Worm (Caenorhabditis elegans) whole organism, L4/young adult: Measurements from ENCODE around the gene srbc-2.
"Not testable (repeated sequence)": the region's sequence is repeated elsewhere in the genome, so short reads cannot be mapped to it uniquely, and the experiment has no call there.

Source experiments
- W03F9.2 ChIP-seq: fragments of 150-350 bp; optimal IDR thresholded peaks from 2 replicates; lab custom pipeline; 2014; ENCODE audit warnings: missing biosample characterization, missing genetic modification characterization
- dao-5 ChIP-seq: sonication (generic microtip); optimal IDR thresholded peaks from 2 replicates; lab custom pipeline; 2016; ENCODE audit warnings: missing genotype, missing genetic modification characterization, moderate library complexity, missing compliant biosample characterization

DNA sequence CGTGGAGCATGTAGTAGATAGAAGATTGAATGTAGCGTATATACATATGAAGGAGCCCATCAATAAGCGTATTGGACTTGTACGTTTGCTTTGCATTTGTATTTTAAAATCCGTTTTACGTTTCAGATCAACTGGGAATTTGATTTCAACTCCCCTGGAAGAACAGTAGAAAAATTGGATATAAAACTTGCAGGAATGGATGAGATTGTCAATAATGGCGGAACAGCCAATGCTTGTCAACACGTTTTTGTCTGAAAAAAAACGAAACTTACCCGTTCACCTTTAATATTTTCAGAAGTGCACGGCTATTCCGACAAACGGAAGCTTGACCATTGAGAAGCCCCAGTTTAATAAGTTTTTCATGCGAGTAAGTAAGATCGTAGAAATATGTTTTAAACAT lies 9.1 kb downstream of the srbc-2 start, which contains the start of gene C04E12.2:
- not testable (repeated sequence) for TF ChIP-seq W03F9.2 (tag; lab: Kevin White, UChicago); dao-5
